Worm (Caenorhabditis elegans) whole organism, L4 larva: ENCODE measurements around the gene clic-1.

ENCODE experiments used
- F37D6.2 ChIP-seq: sonication (generic microtip); optimal IDR thresholded peaks from 2 replicates; lab custom pipeline; 2016; ENCODE audit warnings: mild to moderate bottlenecking, missing genetic modification characterization, missing compliant biosample characterization
- ama-1 ChIP-seq: fragments of 150-350 bp; optimal IDR thresholded peaks from 2 replicates; lab custom pipeline; 2014; ENCODE audit warnings: inconsistent platforms, mixed read lengths
- ceh-20 ChIP-seq: fragments of 200-800 bp; sonication (Bioruptor generic); IDR thresholded peaks from 2 replicates; pipeline ENCODE4 v1.3.6; 2022; ENCODE audit warnings: missing genetic modification reagents, missing genetic modification characterization, missing compliant biosample characterization
- ces-1 ChIP-seq: fragments of 150-350 bp; sonication (generic microtip); optimal IDR thresholded peaks from 4 replicates; lab custom pipeline; 2014; ENCODE audit warnings: missing biosample characterization, missing genetic modification reagents, missing genetic modification characterization
- egl-27 ChIP-seq: sonication (generic microtip); optimal IDR thresholded peaks from 3 replicates; lab custom pipeline; 2017; ENCODE audit warnings: missing biosample characterization, missing genetic modification reagents, missing genetic modification characterization
- nhr-77 ChIP-seq: fragments of 150-350 bp; optimal IDR thresholded peaks from 2 replicates; lab custom pipeline; 2014; ENCODE audit warnings: missing biosample characterization, missing genetic modification characterization
- unc-62 ChIP-seq, 3 experiments: fragments of 150-350 bp in 1 of 3; sonication (generic microtip); optimal IDR thresholded peaks in 2 of 3; peaks in 1 of 3; 1 replicate in 1 of 3; 2 replicates in 2 of 3; lab custom pipeline; 2014 to 2017; ENCODE audit warnings: missing biosample characterization in 3 of 3, missing genetic modification characterization in 3 of 3, missing genetic modification reagents in 3 of 3, missing genotype in 1 of 3
- zag-1 ChIP-seq: fragments of 150-350 bp; optimal IDR thresholded peaks from 2 replicates; lab custom pipeline; 2014; ENCODE audit warnings: missing biosample characterization, missing genetic modification characterization

ce11 chrV:7773647-7774046 lies 38.9 kb upstream of the clic-1 start:
- TF ChIP-seq zag-1 (tag; lab: Kevin White, UChicago) (no peak), ama-1 (lab: Kevin White, UChicago) (no peak), nhr-77 (tag; lab: Kevin White, UChicago) (no peak), ceh-20 (GFP tag; lab: Robert Waterston, UW) (no peak), F37D6.2 (tag; lab: Kevin White, UChicago) (no peak), ces-1 (no peak), egl-27 (tag; lab: Kevin White, UChicago) (no peak), unc-62 (GFP tag; optimal IDR thresholded peaks at IDR 0.05 in 1 of 2; lab: Kevin White, UChicago) (no peak), unc-62 (tag; optimal IDR thresholded peaks at IDR 0.05; lab: Kevin White, UChicago) (no peak)
